Fruit fly (Drosophila melanogaster): Measurements from ENCODE around the gene CG31111.

Gene CG31111

dm6 chr3R:25066856-25067255, 10.9 kb upstream of the CG31111 start:
- no peak for TF ChIP-seq CG17912 (GFP tag; optimal IDR thresholded peaks at IDR 0.05)
- no peak for TF ChIP-seq CG7963 (GFP tag; IDR thresholded peaks at IDR 0.05; ENCODE audit: partially characterized antibody)
- TF ChIP-seq Ets65A (GFP tag), result peak; percentile 93

- TF ChIP-seq CG10267 (tag; optimal IDR thresholded peaks at IDR 0.05), result peak; percentile 42
- no peak for TF ChIP-seq CG7928 (GFP tag; optimal IDR thresholded peaks at IDR 0.05)
- peak; percentile 52 for TF ChIP-seq gfzf (GFP tag; optimal IDR thresholded peaks at IDR 0.05)
- no peak for TF ChIP-seq CG6765 (GFP tag; optimal IDR thresholded peaks at IDR 0.05)
- TF ChIP-seq CG4617 (GFP tag; optimal IDR thresholded peaks at IDR 0.05; ENCODE audit: borderline replicate concordance), result peak; percentile 50
- TF ChIP-seq HLH3B (GFP tag; IDR thresholded peaks at IDR 0.05), result no peak
- TF ChIP-seq CG2120 (GFP tag; optimal IDR thresholded peaks at IDR 0.05), result no peak
- TF ChIP-seq dimm (GFP tag; IDR thresholded peaks at IDR 0.05), result no peak
- no peak for TF ChIP-seq CG8089 (GFP tag; optimal IDR thresholded peaks at IDR 0.05)
- TF ChIP-seq CG2678 (tag; optimal IDR thresholded peaks at IDR 0.05), result no peak
- TF ChIP-seq cg (GFP tag; optimal IDR thresholded peaks at IDR 0.05), result no peak
- peak; percentile 85 for TF ChIP-seq trem (tag; optimal IDR thresholded peaks at IDR 0.05)
- no peak for TF ChIP-seq CG6683 (GFP tag; optimal IDR thresholded peaks at IDR 0.05)
- TF ChIP-seq zf30C (GFP tag; optimal IDR thresholded peaks at IDR 0.05), result no peak
- TF ChIP-seq ems (GFP tag; optimal IDR thresholded peaks at IDR 0.05), result no peak
- TF ChIP-seq Bteb2 (GFP tag; optimal IDR thresholded peaks at IDR 0.05), result no peak
- TF ChIP-seq bbx (GFP tag; IDR thresholded peaks at IDR 0.05; ENCODE audit: partially characterized antibody), result peak; percentile 17; the same call in 1 of the 2 replicates
- no peak for TF ChIP-seq Fer1 (GFP tag; optimal IDR thresholded peaks at IDR 0.05)
- no peak for TF ChIP-seq CG16815 (GFP tag; optimal IDR thresholded peaks at IDR 0.05)
- TF ChIP-seq pros (GFP tag; optimal IDR thresholded peaks at IDR 0.05), result no peak
- TF ChIP-seq dpn (GFP tag; optimal IDR thresholded peaks at IDR 0.05), result no peak
- TF ChIP-seq Dbx (GFP tag; IDR thresholded peaks at IDR 0.05), result no peak
- TF ChIP-seq CG13296 (GFP tag; optimal IDR thresholded peaks at IDR 0.05), result no peak
- TF ChIP-seq CG8388 (GFP tag; optimal IDR thresholded peaks at IDR 0.05), result no peak
- TF ChIP-seq CG34422 (GFP tag; IDR thresholded peaks at IDR 0.05), result peak; percentile 6; the same call in 1 of the 3 replicates
- TF ChIP-seq CG10565 (GFP tag; optimal IDR thresholded peaks at IDR 0.05), result no peak
- TF ChIP-seq CG18619 (GFP tag; optimal IDR thresholded peaks at IDR 0.05), result no peak
- no peak for TF ChIP-seq Pdp1 (GFP tag; optimal IDR thresholded peaks at IDR 0.05)
- peak; percentile 69 for TF ChIP-seq MESR4 (GFP tag; optimal IDR thresholded peaks at IDR 0.05)
- no peak for TF ChIP-seq CG14014 (GFP tag; IDR thresholded peaks at IDR 0.05)
- TF ChIP-seq CG12659 (GFP tag; optimal IDR thresholded peaks at IDR 0.05), result peak; percentile 37
- TF ChIP-seq CG1603 (tag; optimal IDR thresholded peaks at IDR 0.05), result no peak
- no peak for TF ChIP-seq trh (GFP tag; optimal IDR thresholded peaks at IDR 0.05)
- TF ChIP-seq ab (GFP tag; optimal IDR thresholded peaks at IDR 0.05), result no peak
- TF ChIP-seq insv (GFP tag; optimal IDR thresholded peaks at IDR 0.05), result no peak
- TF ChIP-seq CG2116 (GFP tag; optimal IDR thresholded peaks at IDR 0.05), result peak; percentile 50
- TF ChIP-seq yki (optimal IDR thresholded peaks at IDR 0.05), result no peak
- TF ChIP-seq bcd (GFP tag; optimal IDR thresholded peaks at IDR 0.05), result no peak
- no peak for TF ChIP-seq ham (GFP tag; IDR thresholded peaks at IDR 0.05)
- peak; percentile 4 for TF ChIP-seq BEAF-32 (GFP tag; optimal IDR thresholded peaks at IDR 0.05)
- TF ChIP-seq Dad (GFP tag; optimal IDR thresholded peaks at IDR 0.05), result no peak
- TF ChIP-seq Adf1 (GFP tag; IDR thresholded peaks at IDR 0.05), result no peak
- peak; percentile 37 for TF ChIP-seq PHDP (tag; optimal IDR thresholded peaks at IDR 0.05)
- TF ChIP-seq CG31388 (GFP tag; optimal IDR thresholded peaks at IDR 0.05), result no peak
Measured at dm6 chr3R:25064907-25065841, 9.2 kb upstream of the CG31111 start, which contains the start of the genes veli and PQBP1. Gene veli, minus strand, starts transcription at chr3R:25065591. Gene PQBP1, plus strand, starts transcription at chr3R:25065791.
